Fruit fly (Drosophila melanogaster) whole organism, adult: ENCODE data around the gene nmo.

Source experiments
- CG12768 ChIP-seq: fragments of 200-800 bp; sonication (Bioruptor generic); optimal IDR thresholded peaks from 2 replicates; lab custom pipeline; 2017; ENCODE audit warnings: missing biosample characterization, missing genetic modification characterization, mild to moderate bottlenecking, moderate library complexity, missing genetic modification reagents
- CG14711 ChIP-seq: fragments of 200-800 bp; sonication (Bioruptor generic); optimal IDR thresholded peaks from 2 replicates; lab custom pipeline; 2018; ENCODE audit warnings: missing biosample characterization, mild to moderate bottlenecking, missing genetic modification characterization, moderate library complexity
- CG7101 ChIP-seq: fragments of 200-800 bp; sonication (Bioruptor generic); optimal IDR thresholded peaks from 2 replicates; lab custom pipeline; 2018; ENCODE audit warnings: missing biosample characterization, mild to moderate bottlenecking, missing genetic modification characterization, moderate library complexity
- Hr96 ChIP-seq: fragments of 200-800 bp; sonication (Bioruptor generic); optimal IDR thresholded peaks from 2 replicates; lab custom pipeline; 2016; ENCODE audit warnings: missing biosample characterization, missing genetic modification characterization
- Mnt ChIP-seq: fragments of 200-800 bp; sonication (Bioruptor generic); optimal IDR thresholded peaks from 2 replicates; lab custom pipeline; 2016; ENCODE audit warnings: missing biosample characterization, mild to moderate bottlenecking, missing genetic modification characterization
- bab1 ChIP-seq: fragments of 200-800 bp; sonication (Bioruptor generic); optimal IDR thresholded peaks from 3 replicates; lab custom pipeline; 2019; ENCODE audit warnings: missing biosample characterization, mild to moderate bottlenecking, missing genetic modification characterization, moderate library complexity
- cic ChIP-seq: fragments of 200-800 bp; sonication (Bioruptor generic); optimal IDR thresholded peaks from 2 replicates; lab custom pipeline; 2017; ENCODE audit warnings: missing biosample characterization, mild to moderate bottlenecking, missing genetic modification characterization, moderate library complexity
- kay ChIP-seq: fragments of 200-800 bp; sonication (Bioruptor generic); peaks from one replicate; lab custom pipeline; 2016; ENCODE audit warnings: missing biosample characterization, missing genetic modification characterization, borderline replicate concordance
- pad ChIP-seq: fragments of 200-800 bp; sonication (Bioruptor generic); optimal IDR thresholded peaks from 3 replicates; lab custom pipeline; 2017; ENCODE audit warnings: missing biosample characterization, missing genetic modification characterization, mild to moderate bottlenecking, moderate library complexity, missing genetic modification reagents

DNA sequence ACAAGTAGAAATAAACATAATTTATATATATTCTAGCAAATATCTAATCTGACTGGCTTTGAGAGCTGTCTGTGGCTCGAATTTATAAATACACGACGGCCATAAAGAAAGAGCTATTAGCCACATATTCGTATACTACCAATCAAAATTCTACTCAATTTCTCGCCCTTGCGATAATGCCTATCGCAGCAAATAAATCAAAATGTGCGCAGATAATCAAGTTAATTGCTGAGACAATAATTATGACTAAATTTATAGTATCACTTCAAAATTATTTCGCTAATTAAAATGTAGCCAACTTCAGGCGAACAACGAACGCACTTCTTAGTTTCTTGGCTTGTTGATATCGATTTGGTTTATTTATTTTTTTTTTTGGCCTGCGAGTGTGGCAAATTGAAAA is 27.0 kb upstream of the nmo start:
- TF ChIP-seq cic (GFP tag; lab: Kevin White, UChicago) = peak; percentile 40
- TF ChIP-seq CG14711 (tag; lab: Kevin White, UChicago) = no peak
- no peak for TF ChIP-seq Mnt (GFP tag; lab: Kevin White, UChicago)
- peak; percentile 82 for TF ChIP-seq kay (GFP tag; lab: Kevin White, UChicago)
- TF ChIP-seq CG12768 (GFP tag; lab: Kevin White, UChicago) = no peak
- no peak for TF ChIP-seq CG7101 (tag; lab: Kevin White, UChicago)
- TF ChIP-seq bab1 (GFP tag; lab: Kevin White, UChicago) = no peak
- no peak for TF ChIP-seq Hr96 (GFP tag; lab: Kevin White, UChicago)
- TF ChIP-seq pad (GFP tag; lab: Kevin White, UChicago) = no peak
